Worm (Caenorhabditis elegans): ENCODE data around the gene ZK593.2.
A peak's percentile ranks its signal among the peaks of the same experiment; 100 is the strongest.

ZK593.2 gene

ce11 chrIV:10933777-10934546, 20.8 kb downstream of the ZK593.2 start (continued):
- TF ChIP-seq attf-6 (GFP tag; IDR thresholded peaks at IDR 0.05) = no peak
- TF ChIP-seq F23B12.7 (tag; optimal IDR thresholded peaks at IDR 0.05; ENCODE audit: insufficient read depth) = no peak
- TF ChIP-seq nhr-120 (GFP tag; IDR thresholded peaks at IDR 0.05) = no peak
- peak; percentile 81 for TF ChIP-seq zim-3 (tag; optimal IDR thresholded peaks at IDR 0.05)
- no peak for TF ChIP-seq lin-54 (GFP tag; optimal IDR thresholded peaks at IDR 0.05)
- no peak for TF ChIP-seq ztf-28 (GFP tag; IDR thresholded peaks at IDR 0.05)
- TF ChIP-seq mxl-1 (tag; optimal IDR thresholded peaks at IDR 0.05) = no peak
- TF ChIP-seq unc-130 (GFP tag; optimal IDR thresholded peaks at IDR 0.05) = peak; percentile 14
- TF ChIP-seq pbrm-1 (GFP tag; IDR thresholded peaks at IDR 0.05) = peak; percentile 58; the same call in 1 of the 2 replicates
- no peak for TF ChIP-seq lin-26 (GFP tag; IDR thresholded peaks at IDR 0.05)
- no peak for TF ChIP-seq tbp1 (GFP tag; optimal IDR thresholded peaks at IDR 0.05)
- no peak for TF ChIP-seq ztf-3 (GFP tag; optimal IDR thresholded peaks at IDR 0.05)
- no peak for TF ChIP-seq aptf-2 (GFP tag; conservative IDR thresholded peaks at IDR 0.05)
- no peak for TF ChIP-seq nfya-1 (tag; optimal IDR thresholded peaks at IDR 0.05; ENCODE audit: borderline replicate concordance, insufficient read depth)
- TF ChIP-seq dox-1 (GFP tag; IDR thresholded peaks at IDR 0.05) = peak; percentile 21; the same call in 1 of the 2 replicates
- peak; percentile 43; the same call in 1 of the 2 replicates for TF ChIP-seq let-526 (GFP tag; IDR thresholded peaks at IDR 0.05)
- 0 out of 2 replicates have a peak, but pooled peaks have one; percentile 25 for TF ChIP-seq rcor-1 (GFP tag; IDR thresholded peaks at IDR 0.05)
- no peak for TF ChIP-seq Y53F4B.3 (GFP tag; IDR thresholded peaks at IDR 0.05)
- TF ChIP-seq nhr-27 (tag; optimal IDR thresholded peaks at IDR 0.05) = no peak
- TF ChIP-seq ceh-79 (tag; optimal IDR thresholded peaks at IDR 0.05) = peak; percentile 71
- TF ChIP-seq ama-1 (optimal IDR thresholded peaks at IDR 0.05) = peak; percentile 59
- TF ChIP-seq ama-1 (GFP tag; optimal IDR thresholded peaks at IDR 0.05) = peak; percentile 18 to 75
- no peak for TF ChIP-seq egrh-3 (GFP tag; IDR thresholded peaks at IDR 0.05)
- TF ChIP-seq bed-1 (GFP tag; IDR thresholded peaks at IDR 0.05) = 0 out of 2 replicates have a peak, but pooled peaks have one; percentile 19
- TF ChIP-seq Y95B8A.8 (GFP tag; IDR thresholded peaks at IDR 0.05) = peak; percentile 67
- TF ChIP-seq gei-17 (GFP tag; optimal IDR thresholded peaks at IDR 0.05) = no peak
- no peak for TF ChIP-seq hlh-26 (GFP tag; conservative IDR thresholded peaks at IDR 0.05)
- TF ChIP-seq F39B2.1 (GFP tag; IDR thresholded peaks at IDR 0.05) = no peak
- 0 out of 2 replicates have a peak, but pooled peaks have one; percentile 40 for TF ChIP-seq C06A6.2 (GFP tag; conservative IDR thresholded peaks at IDR 0.05)
- no peak for TF ChIP-seq ztf-26 (tag; optimal IDR thresholded peaks at IDR 0.05)
- TF ChIP-seq dpl-1 (GFP tag; optimal IDR thresholded peaks at IDR 0.05) = no peak
- no peak for TF ChIP-seq ceh-27 (GFP tag; optimal IDR thresholded peaks at IDR 0.05)
- no peak for TF ChIP-seq F33H1.4 (GFP tag; IDR thresholded peaks at IDR 0.05)
- TF ChIP-seq ztf-25 (GFP tag; IDR thresholded peaks at IDR 0.05) = no peak

- TF ChIP-seq Y95B8A.8 (GFP tag; IDR thresholded peaks at IDR 0.05) (0 out of 2 replicates have a peak, but pooled peaks have one; percentile 9), tlf-1 (GFP tag; optimal IDR thresholded peaks at IDR 0.05) (no peak), pbrm-1 (GFP tag; IDR thresholded peaks at IDR 0.05) (0 out of 2 replicates have a peak, but pooled peaks have one; percentile 5), ama-1 (optimal IDR thresholded peaks at IDR 0.05) (peak; percentile 56), ama-1 (GFP tag; optimal IDR thresholded peaks at IDR 0.05) (no peak), C17E4.6 (GFP tag; IDR thresholded peaks at IDR 0.05) (0 out of 2 replicates have a peak, but pooled peaks have one; percentile 7), bed-2 (GFP tag; IDR thresholded peaks at IDR 0.05) (no peak)
Observed at ce11 chrIV:10934786-10935185, 21.6 kb downstream of the ZK593.2 start.

Data from whole organism, young adult.